Fruit fly (Drosophila melanogaster) whole organism, embryonic: Measurements from ENCODE around the gene Cpsf5.

ENCODE experiments used
- Ada2b ChIP-seq: fragments of 200-800 bp; sonication (Bioruptor generic); IDR thresholded peaks from 2 replicates; pipeline ENCODE4 v1.3.6; 2022; ENCODE audit warnings: missing biosample characterization, missing genetic modification characterization
- CG10209 ChIP-seq: fragments of 200-800 bp; sonication (Bioruptor generic); optimal IDR thresholded peaks from 3 replicates; lab custom pipeline; 2017; ENCODE audit warnings: missing biosample characterization, mild to moderate bottlenecking, missing genetic modification characterization, missing genetic modification reagents
- CG10274 ChIP-seq: fragments of 200-800 bp; sonication (Bioruptor generic); optimal IDR thresholded peaks from 3 replicates; lab custom pipeline; 2017; ENCODE audit warnings: missing biosample characterization, mild to moderate bottlenecking, missing genetic modification characterization
- CG11398 ChIP-seq: fragments of 200-800 bp; sonication (Bioruptor generic); optimal IDR thresholded peaks from 2 replicates; lab custom pipeline; 2016; ENCODE audit warnings: missing biosample characterization, missing genetic modification characterization
- CG11504 ChIP-seq: fragments of 200-800 bp; sonication (Bioruptor generic); optimal IDR thresholded peaks from 3 replicates; lab custom pipeline; 2019; ENCODE audit warnings: missing biosample characterization, mild to moderate bottlenecking, missing genetic modification characterization, moderate library complexity
- CG11560 ChIP-seq: fragments of 200-800 bp; sonication (Bioruptor generic); IDR thresholded peaks from 3 replicates; pipeline ENCODE4 v1.3.6; 2022; ENCODE audit warnings: missing biosample characterization, missing genetic modification characterization
- CG11723 ChIP-seq: fragments of 200-800 bp; sonication (Bioruptor generic); optimal IDR thresholded peaks from 2 replicates; lab custom pipeline; 2017; ENCODE audit warnings: missing biosample characterization, mild to moderate bottlenecking, missing genetic modification characterization
- CG12236 ChIP-seq: fragments of 200-800 bp; sonication (Bioruptor generic); optimal IDR thresholded peaks from 2 replicates; lab custom pipeline; 2016; ENCODE audit warnings: missing biosample characterization, missing genetic modification characterization
- CG13624 ChIP-seq: fragments of 200-800 bp; sonication (Bioruptor generic); optimal IDR thresholded peaks from 2 replicates; lab custom pipeline; 2016; ENCODE audit warnings: missing biosample characterization, missing genetic modification characterization
- CG1603 ChIP-seq: fragments of 200-800 bp; sonication (Bioruptor generic); optimal IDR thresholded peaks from 2 replicates; lab custom pipeline; 2019; ENCODE audit warnings: missing biosample characterization, mild to moderate bottlenecking, missing genetic modification characterization, moderate library complexity
- CG1647 ChIP-seq: fragments of 200-800 bp; sonication (Bioruptor generic); optimal IDR thresholded peaks from 3 replicates; lab custom pipeline; 2016; ENCODE audit warnings: missing biosample characterization, missing genetic modification characterization
- CG17361 ChIP-seq: fragments of 200-800 bp; sonication (Bioruptor generic); IDR thresholded peaks from 3 replicates; pipeline ENCODE4 v1.3.6; 2022; ENCODE audit warnings: missing biosample characterization, missing genetic modification characterization
- CG17829 ChIP-seq: fragments of 200-800 bp; optimal IDR thresholded peaks from 2 replicates; lab custom pipeline; 2019; ENCODE audit warnings: missing biosample characterization, mild to moderate bottlenecking, missing genetic modification characterization, moderate library complexity
- CG2712 ChIP-seq: fragments of 200-800 bp; optimal IDR thresholded peaks from 3 replicates; lab custom pipeline; 2019; ENCODE audit warnings: missing biosample characterization, mild to moderate bottlenecking, missing genetic modification characterization, moderate library complexity
- CG31365 ChIP-seq: fragments of 200-800 bp; sonication (Bioruptor generic); optimal IDR thresholded peaks from 2 replicates; lab custom pipeline; 2018; ENCODE audit warnings: missing biosample characterization, mild to moderate bottlenecking, missing genetic modification characterization
- CG34376 ChIP-seq: fragments of 200-800 bp; sonication (Bioruptor generic); optimal IDR thresholded peaks from 2 replicates; lab custom pipeline; 2018; ENCODE audit warnings: missing biosample characterization, mild to moderate bottlenecking, missing genetic modification characterization
- CG34422 ChIP-seq: fragments of 200-800 bp; sonication (Bioruptor generic); IDR thresholded peaks from 3 replicates; pipeline ENCODE4 v1.3.6; 2022; ENCODE audit warnings: missing biosample characterization, missing genetic modification characterization
- CG6654 ChIP-seq: fragments of 200-800 bp; sonication (Bioruptor generic); optimal IDR thresholded peaks from 2 replicates; lab custom pipeline; 2017; ENCODE audit warnings: missing biosample characterization, mild to moderate bottlenecking, missing genetic modification characterization
- CG6683 ChIP-seq: fragments of 200-800 bp; sonication (Bioruptor generic); optimal IDR thresholded peaks from 2 replicates; lab custom pipeline; 2017; ENCODE audit warnings: missing biosample characterization, mild to moderate bottlenecking, missing genetic modification characterization, missing genetic modification reagents
- CG8924 ChIP-seq: fragments of 200-800 bp; optimal IDR thresholded peaks from 3 replicates; lab custom pipeline; 2019; ENCODE audit warnings: missing biosample characterization, mild to moderate bottlenecking, missing genetic modification characterization, moderate library complexity
- CG8944 ChIP-seq: fragments of 200-800 bp; sonication (Bioruptor generic); optimal IDR thresholded peaks from 3 replicates; lab custom pipeline; 2016; ENCODE audit warnings: missing biosample characterization, missing genetic modification characterization
- CG9817 ChIP-seq: fragments of 200-800 bp; sonication (Bioruptor generic); optimal IDR thresholded peaks from 2 replicates; lab custom pipeline; 2018; ENCODE audit warnings: missing biosample characterization, mild to moderate bottlenecking, missing genetic modification characterization, moderate library complexity
- Camta ChIP-seq: fragments of 200-800 bp; sonication (Bioruptor generic); optimal IDR thresholded peaks from 2 replicates; lab custom pipeline; 2016; ENCODE audit warnings: missing biosample characterization, missing genetic modification characterization
- CkIIα-i1 ChIP-seq: fragments of 200-800 bp; sonication (Bioruptor generic); IDR thresholded peaks from 2 replicates; pipeline ENCODE4 v1.3.6; 2022; ENCODE audit warnings: missing biosample characterization, missing genetic modification characterization
- Dll ChIP-seq: fragments of 200-800 bp; sonication (Bioruptor generic); IDR thresholded peaks from 4 replicates; pipeline ENCODE4 v1.3.6; 2022; ENCODE audit warnings: missing biosample characterization, missing genetic modification characterization; ENCODE audit not compliant: partially characterized antibody
- Hey ChIP-seq: fragments of 200-800 bp; sonication (Bioruptor generic); optimal IDR thresholded peaks from 3 replicates; lab custom pipeline; 2018; ENCODE audit warnings: missing biosample characterization, mild to moderate bottlenecking, missing genetic modification characterization
- HmgZ ChIP-seq: fragments of 200-800 bp; sonication (Bioruptor generic); optimal IDR thresholded peaks from 2 replicates; lab custom pipeline; 2018; ENCODE audit warnings: missing biosample characterization, mild to moderate bottlenecking, missing genetic modification characterization
- Lim3 ChIP-seq: fragments of 200-800 bp; sonication (Bioruptor generic); IDR thresholded peaks from 2 replicates; pipeline ENCODE4 v1.3.6; 2022; ENCODE audit warnings: missing biosample characterization, missing genetic modification characterization
- Max ChIP-seq: fragments of 200-800 bp; sonication (Bioruptor generic); optimal IDR thresholded peaks from 2 replicates; lab custom pipeline; 2016; ENCODE audit warnings: missing biosample characterization, mild to moderate bottlenecking, missing genetic modification characterization
- NfI ChIP-seq: fragments of 200-800 bp; sonication (Bioruptor generic); optimal IDR thresholded peaks from 3 replicates; lab custom pipeline; 2018; ENCODE audit warnings: missing biosample characterization, mild to moderate bottlenecking, missing genetic modification characterization, moderate library complexity
- Stat92E ChIP-seq, 3 experiments: fragments of >200 bp in 2 of 3; fragments of 200-800 bp in 1 of 3; sonication (Bioruptor generic) in 1 of 3; optimal IDR thresholded peaks; 2 replicates each; lab custom pipeline; 2017 to 2019; ENCODE audit warnings: missing biosample characterization in 3 of 3, missing genetic modification characterization in 3 of 3, mild to moderate bottlenecking in 1 of 3, moderate library complexity in 1 of 3
- Trl ChIP-seq, 3 experiments: fragments of >200 bp in 2 of 3; fragments of 200-800 bp in 1 of 3; sonication (Bioruptor generic) in 1 of 3; optimal IDR thresholded peaks; 2 replicates in 1 of 3; 3 replicates in 2 of 3; lab custom pipeline; 2016 to 2017; ENCODE audit warnings: missing biosample characterization in 1 of 3, missing genetic modification characterization in 1 of 3
- bab2 ChIP-seq: fragments of 200-800 bp; sonication (Bioruptor generic); optimal IDR thresholded peaks from 2 replicates; lab custom pipeline; 2016; ENCODE audit warnings: missing biosample characterization, missing genetic modification characterization
- chn ChIP-seq: fragments of 200-800 bp; sonication (Bioruptor generic); optimal IDR thresholded peaks from 2 replicates; lab custom pipeline; 2016; ENCODE audit warnings: missing biosample characterization, missing genetic modification characterization
- crc ChIP-seq: fragments of 200-800 bp; sonication (Bioruptor generic); optimal IDR thresholded peaks from 2 replicates; lab custom pipeline; 2016; ENCODE audit warnings: missing biosample characterization, missing genetic modification characterization
- gsb-n ChIP-seq: fragments of 200-800 bp; sonication (Bioruptor generic); optimal IDR thresholded peaks from 3 replicates; lab custom pipeline; 2018; ENCODE audit warnings: missing biosample characterization, mild to moderate bottlenecking, missing genetic modification characterization
- hbn ChIP-seq: fragments of 200-800 bp; sonication (Bioruptor generic); IDR thresholded peaks from 2 replicates; pipeline ENCODE4 v1.3.6; 2022; ENCODE audit warnings: missing biosample characterization, missing genetic modification characterization; ENCODE audit not compliant: partially characterized antibody
- inv ChIP-seq: fragments of 200-800 bp; sonication (Bioruptor generic); IDR thresholded peaks from 2 replicates; pipeline ENCODE4 v1.3.6; 2022; ENCODE audit warnings: missing biosample characterization, missing genetic modification characterization; ENCODE audit not compliant: partially characterized antibody
- jing ChIP-seq: fragments of 200-800 bp; sonication (Bioruptor generic); optimal IDR thresholded peaks from 2 replicates; lab custom pipeline; 2018; ENCODE audit warnings: missing biosample characterization, mild to moderate bottlenecking, missing genetic modification characterization
- knrl ChIP-seq: fragments of 200-800 bp; sonication (Bioruptor generic); IDR thresholded peaks from 3 replicates; pipeline ENCODE4 v1.3.6; 2022; ENCODE audit warnings: missing biosample characterization, missing genetic modification characterization; ENCODE audit not compliant: partially characterized antibody
- org-1 ChIP-seq: fragments of 200-800 bp; sonication (Bioruptor generic); optimal IDR thresholded peaks from 2 replicates; lab custom pipeline; 2017; ENCODE audit warnings: missing biosample characterization, missing genetic modification characterization
- pros ChIP-seq: fragments of 200-800 bp; sonication (Bioruptor generic); optimal IDR thresholded peaks from 3 replicates; lab custom pipeline; 2019; ENCODE audit warnings: missing biosample characterization, mild to moderate bottlenecking, missing genetic modification characterization, moderate library complexity
- sna ChIP-seq: fragments of 200-800 bp; sonication (Bioruptor generic); IDR thresholded peaks from 2 replicates; pipeline ENCODE4 v1.3.6; 2022; ENCODE audit warnings: missing biosample characterization, missing genetic modification characterization; ENCODE audit not compliant: partially characterized antibody
- trh ChIP-seq: fragments of 200-800 bp; sonication (Bioruptor generic); optimal IDR thresholded peaks from 2 replicates; lab custom pipeline; 2016; ENCODE audit warnings: missing biosample characterization, missing genetic modification characterization
- ttk ChIP-seq: fragments of 200-800 bp; sonication (Bioruptor generic); IDR thresholded peaks from 2 replicates; pipeline ENCODE4 v2.1.2; 2022; ENCODE audit warnings: missing biosample characterization, missing genetic modification characterization
- twi ChIP-seq: fragments of 200-800 bp; optimal IDR thresholded peaks from 2 replicates; lab custom pipeline; 2019; ENCODE audit warnings: missing biosample characterization, mild to moderate bottlenecking, missing genetic modification characterization, moderate library complexity
- vfl ChIP-seq: fragments of 200-800 bp; sonication (Bioruptor generic); optimal IDR thresholded peaks from 2 replicates; lab custom pipeline; 2016; ENCODE audit warnings: missing biosample characterization, missing genetic modification characterization
- vnd ChIP-seq: fragments of 200-800 bp; sonication (Bioruptor generic); IDR thresholded peaks from 3 replicates; pipeline ENCODE4 v1.3.6; 2022; ENCODE audit warnings: missing biosample characterization, missing genetic modification characterization; ENCODE audit not compliant: partially characterized antibody
- zf30C ChIP-seq: fragments of 200-800 bp; sonication (Bioruptor generic); optimal IDR thresholded peaks from 3 replicates; lab custom pipeline; 2018; ENCODE audit warnings: missing biosample characterization, mild to moderate bottlenecking, missing genetic modification characterization

Gene Cpsf5

DNA sequence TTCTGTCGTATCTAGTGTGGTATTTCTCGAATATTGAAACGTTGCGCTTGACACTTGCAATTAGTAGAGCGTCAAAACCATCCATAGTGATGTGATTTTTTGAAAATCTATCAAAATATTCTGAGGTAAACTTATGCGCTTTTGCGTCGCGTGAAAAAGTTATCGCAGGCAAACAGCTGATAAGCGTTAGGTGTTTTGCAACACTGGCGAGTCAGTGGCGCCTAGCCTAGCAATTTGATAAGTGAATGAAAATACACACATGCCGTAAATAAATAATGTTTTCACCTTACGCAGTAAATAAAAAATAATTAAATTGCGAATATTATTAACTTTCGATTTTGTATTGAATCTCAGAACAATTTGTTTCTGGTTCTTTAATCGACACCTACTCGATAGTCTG, 24.5 kb downstream of the Cpsf5 start, which contains the start of gene CG42526 (continued):
- peak; percentile 71 for TF ChIP-seq CG13624 (GFP tag; lab: Kevin White, UChicago)
- TF ChIP-seq CG10209 (GFP tag; lab: Kevin White, UChicago), result peak; percentile 39
- TF ChIP-seq sna, result peak; percentile 43; the same call in 1 of the 2 replicates
- no peak for TF ChIP-seq chn
- TF ChIP-seq crc (GFP tag; lab: Kevin White, UChicago), result no peak
- peak; percentile 45; the same call in 1 of the 2 replicates for TF ChIP-seq hbn (GFP tag; lab: Robert Waterston, UW)
- TF ChIP-seq CG8944 (GFP tag; lab: Kevin White, UChicago), result peak; percentile 30
- no peak for TF ChIP-seq Lim3
- no peak for TF ChIP-seq Ada2b (GFP tag; lab: Robert Waterston, UW)
- TF ChIP-seq knrl, result peak; percentile 7; the same call in 1 of the 3 replicates
- no peak for TF ChIP-seq org-1 (GFP tag; lab: Kevin White, UChicago)
- TF ChIP-seq twi (tag; lab: Kevin White, UChicago), result no peak
- no peak for TF ChIP-seq Trl (optimal IDR thresholded peaks at IDR 0.05; lab: Kevin White, UChicago)
- TF ChIP-seq Trl (GFP tag; optimal IDR thresholded peaks at IDR 0.05; lab: Kevin White, UChicago), result peak; percentile 37
- TF ChIP-seq CG17829 (tag; lab: Kevin White, UChicago), result peak; percentile 31
- TF ChIP-seq CG2712, result peak; percentile 23
- TF ChIP-seq CG10274 (GFP tag; lab: Kevin White, UChicago), result no peak
- TF ChIP-seq CG12236 (GFP tag; lab: Kevin White, UChicago), result no peak
- peak; percentile 41 for TF ChIP-seq HmgZ
- no peak for TF ChIP-seq vnd (GFP tag; lab: Robert Waterston, UW)
- TF ChIP-seq zf30C (GFP tag; lab: Kevin White, UChicago), result no peak
- TF ChIP-seq CG11398, result no peak
- TF ChIP-seq CG1647 (GFP tag; lab: Kevin White, UChicago), result peak; percentile 7
- no peak; the same call in 2 of the 3 replicates for TF ChIP-seq CG34422 (GFP tag; lab: Robert Waterston, UW)
- peak; percentile 27 for TF ChIP-seq gsb-n (tag; lab: Kevin White, UChicago)
- no peak for TF ChIP-seq trh
- peak; percentile 33 for TF ChIP-seq CG11723
- TF ChIP-seq CG8924 (tag; lab: Kevin White, UChicago), result peak; percentile 21
- TF ChIP-seq CG9817 (tag; lab: Kevin White, UChicago), result peak; percentile 24
- no peak for TF ChIP-seq CG31365
- TF ChIP-seq jing, result no peak
- peak; percentile 10 for TF ChIP-seq CG34376 (GFP tag; lab: Kevin White, UChicago)
- TF ChIP-seq ttk (GFP tag; lab: Robert Waterston, UW), result peak; percentile 12; the same call in 1 of the 2 replicates
- peak; percentile 56 for TF ChIP-seq bab2 (GFP tag; lab: Kevin White, UChicago)
- TF ChIP-seq CG6683, result no peak
- TF ChIP-seq inv (GFP tag; lab: Robert Waterston, UW), result peak; percentile 45; the same call in 1 of the 2 replicates
- no peak for TF ChIP-seq CG17361 (GFP tag; lab: Robert Waterston, UW)
- peak; percentile 59 for TF ChIP-seq CG1603 (tag; lab: Kevin White, UChicago)
- TF ChIP-seq Dll (GFP tag; lab: Robert Waterston, UW), result peak; percentile 68
- TF ChIP-seq pros, result no peak
- TF ChIP-seq CkIIα-i1, result no peak
- peak; percentile 26 for TF ChIP-seq Max (GFP tag; lab: Kevin White, UChicago)
- no peak for TF ChIP-seq Stat92E (GFP tag; optimal IDR thresholded peaks at IDR 0.05; lab: Kevin White, UChicago)
- TF ChIP-seq NfI (GFP tag; lab: Kevin White, UChicago), result peak; percentile 31
- TF ChIP-seq CG11560 (tag; lab: Robert Waterston, UW), result peak; percentile 78; the same call in 2 of the 3 replicates
- TF ChIP-seq Camta (GFP tag; lab: Kevin White, UChicago), result no peak
- no peak for TF ChIP-seq CG11504 (tag; lab: Kevin White, UChicago)
- no peak for TF ChIP-seq Hey
- TF ChIP-seq vfl (GFP tag; lab: Kevin White, UChicago), result peak; percentile 61
- TF ChIP-seq CG6654 (GFP tag; lab: Kevin White, UChicago), result no peak
